Worm (Caenorhabditis elegans) whole organism, L1 larva: ENCODE results near the gene B0416.10.

Source experiments
- ama-1 ChIP-seq: fragments of 150-350 bp; optimal IDR thresholded peaks from 2 replicates; lab custom pipeline; 2014
- fkh-10 ChIP-seq: sonication (generic microtip); optimal IDR thresholded peaks from 2 replicates; lab custom pipeline; 2017; ENCODE audit warnings: missing biosample characterization, missing genetic modification reagents, missing genetic modification characterization
- lin-13 ChIP-seq: fragments of 150-350 bp; optimal IDR thresholded peaks from 2 replicates; lab custom pipeline; 2014; ENCODE audit warnings: missing biosample characterization, missing genetic modification reagents, missing genetic modification characterization
- mep-1 ChIP-seq: fragments of 150-350 bp; optimal IDR thresholded peaks from 2 replicates; lab custom pipeline; 2014; ENCODE audit warnings: missing biosample characterization, missing genetic modification characterization
- nhr-12 ChIP-seq: sonication (generic microtip); optimal IDR thresholded peaks from 2 replicates; lab custom pipeline; 2017; ENCODE audit warnings: missing biosample characterization, missing genetic modification characterization
- nhr-20 ChIP-seq: sonication (generic microtip); optimal IDR thresholded peaks from 2 replicates; lab custom pipeline; 2016; ENCODE audit warnings: mild to moderate bottlenecking, missing genetic modification characterization, missing compliant biosample characterization
- nhr-77 ChIP-seq: fragments of 150-350 bp; optimal IDR thresholded peaks from 2 replicates; lab custom pipeline; 2014; ENCODE audit warnings: missing biosample characterization, missing genetic modification characterization
- nhr-90 ChIP-seq: sonication (generic microtip); optimal IDR thresholded peaks from 2 replicates; lab custom pipeline; 2016; ENCODE audit warnings: mild to moderate bottlenecking, missing genetic modification characterization, missing compliant biosample characterization; ENCODE audit not compliant: poor library complexity
- pag-3 ChIP-seq: sonication (generic microtip); optimal IDR thresholded peaks from 2 replicates; lab custom pipeline; 2017; ENCODE audit warnings: missing genetic modification characterization, mild to moderate bottlenecking, missing compliant biosample characterization, antibody characterized with exemption, borderline replicate concordance; ENCODE audit not compliant: insufficient read depth
- unc-130 ChIP-seq: fragments of 150-350 bp; optimal IDR thresholded peaks from 2 replicates; lab custom pipeline; 2017; ENCODE audit warnings: missing biosample characterization, missing genetic modification characterization, inconsistent platforms
- unc-62 ChIP-seq: fragments of 150-350 bp; optimal IDR thresholded peaks from 2 replicates; lab custom pipeline; 2014; ENCODE audit warnings: missing biosample characterization, missing genetic modification reagents, missing genetic modification characterization
- unc-86 ChIP-seq: sonication (generic microtip); optimal IDR thresholded peaks from 2 replicates; lab custom pipeline; 2016; ENCODE audit warnings: missing genetic modification characterization, missing compliant biosample characterization
- zip-4 ChIP-seq: fragments of 200-800 bp; sonication (Bioruptor generic); optimal IDR thresholded peaks from 2 replicates; lab custom pipeline; 2018; ENCODE audit warnings: mild to moderate bottlenecking, missing genetic modification characterization, moderate library complexity, missing compliant biosample characterization
- ztf-11 ChIP-seq, 2 experiments: sonication (generic microtip); optimal IDR thresholded peaks; 2 replicates each; lab custom pipeline; 2016 to 2017; ENCODE audit warnings: missing genetic modification characterization in 2 of 2, missing biosample characterization in 1 of 2, missing compliant biosample characterization in 1 of 2

ce11 chrX:9261626-9262189, 12.8 kb downstream of the B0416.10 start:
- TF ChIP-seq nhr-20 (tag; lab: Kevin White, UChicago) (no peak), unc-130 (no peak), ama-1 (lab: Kevin White, UChicago) (peak; percentile 61), ztf-11 (tag; optimal IDR thresholded peaks at IDR 0.05; lab: Kevin White, UChicago) (no peak), lin-13 (no peak), nhr-12 (tag; lab: Kevin White, UChicago) (no peak), mep-1 (no peak), unc-86 (tag; lab: Kevin White, UChicago) (no peak), zip-4 (GFP tag; lab: Kevin White, UChicago) (no peak), nhr-77 (tag; lab: Kevin White, UChicago) (no peak), pag-3 (tag; lab: Kevin White, UChicago) (no peak), nhr-90 (tag; lab: Kevin White, UChicago) (no peak), unc-62 (GFP tag; lab: Kevin White, UChicago) (no peak), fkh-10 (GFP tag; lab: Kevin White, UChicago) (no peak)
